Worm (Caenorhabditis elegans): Measurements from ENCODE around the gene F18C5.9.

- TF ChIP-seq T22C8.4 (GFP tag; IDR thresholded peaks at IDR 0.05) = no peak
- no peak for TF ChIP-seq ref-1 (GFP tag; conservative IDR thresholded peaks at IDR 0.05)
- no peak for TF ChIP-seq med-1 (GFP tag; optimal IDR thresholded peaks at IDR 0.05; ENCODE audit: insufficient read depth)
- no peak for TF ChIP-seq tab-1 (GFP tag; IDR thresholded peaks at IDR 0.05)
- no peak for TF ChIP-seq flt-1 (GFP tag; IDR thresholded peaks at IDR 0.05)
Measured at ce11 chrII:6531940-6532339, 35.0 kb upstream of the F18C5.9 start, which contains the start of gene abcx-1.

Measured in whole organism, midembryonic.